Fruit fly (Drosophila melanogaster) whole organism, embryonic: ENCODE measurements around the gene CG15914.
A peak's percentile ranks its signal among the peaks of the same experiment; 100 is the strongest.

Source experiments
- B-H1 ChIP-seq: fragments of 200-800 bp; sonication (Bioruptor generic); IDR thresholded peaks from 3 replicates; pipeline ENCODE4 v1.3.6; 2022; ENCODE audit warnings: missing biosample characterization, missing genetic modification characterization
- CG11093 ChIP-seq: fragments of 200-800 bp; sonication (Bioruptor generic); IDR thresholded peaks from 3 replicates; pipeline ENCODE4 v1.3.6; 2022; ENCODE audit warnings: missing biosample characterization, missing genetic modification characterization
- CG12155 ChIP-seq: fragments of 200-800 bp; sonication (Bioruptor generic); optimal IDR thresholded peaks from 3 replicates; lab custom pipeline; 2016; ENCODE audit warnings: missing biosample characterization, missing genetic modification characterization
- CG12219 ChIP-seq: fragments of 200-800 bp; sonication (Bioruptor generic); optimal IDR thresholded peaks from 3 replicates; lab custom pipeline; 2018; ENCODE audit warnings: missing biosample characterization, mild to moderate bottlenecking, missing genetic modification characterization
- CG13894 ChIP-seq: fragments of 200-800 bp; sonication (Bioruptor generic); optimal IDR thresholded peaks from 3 replicates; lab custom pipeline; 2018; ENCODE audit warnings: missing biosample characterization, mild to moderate bottlenecking, missing genetic modification characterization, moderate library complexity
- CG1529 ChIP-seq: fragments of 200-800 bp; sonication (Bioruptor generic); optimal IDR thresholded peaks from 3 replicates; lab custom pipeline; 2018; ENCODE audit warnings: missing biosample characterization, missing genetic modification characterization
- CG1603 ChIP-seq: fragments of 200-800 bp; sonication (Bioruptor generic); optimal IDR thresholded peaks from 2 replicates; lab custom pipeline; 2019; ENCODE audit warnings: missing biosample characterization, mild to moderate bottlenecking, missing genetic modification characterization, moderate library complexity
- CG16813 ChIP-seq: fragments of 200-800 bp; sonication (Bioruptor generic); IDR thresholded peaks from 3 replicates; pipeline ENCODE4 v1.3.6; 2022; ENCODE audit warnings: missing biosample characterization, missing genetic modification characterization; ENCODE audit not compliant: partially characterized antibody
- CG18619 ChIP-seq: fragments of 200-800 bp; sonication (Bioruptor generic); optimal IDR thresholded peaks from 3 replicates; lab custom pipeline; 2017; ENCODE audit warnings: missing biosample characterization, mild to moderate bottlenecking, missing genetic modification characterization
- CG33557 ChIP-seq: fragments of 200-800 bp; sonication (Bioruptor generic); optimal IDR thresholded peaks from 2 replicates; lab custom pipeline; 2019; ENCODE audit warnings: missing biosample characterization, mild to moderate bottlenecking, missing genetic modification characterization, moderate library complexity
- CG4328 ChIP-seq: fragments of 200-800 bp; sonication (Bioruptor generic); optimal IDR thresholded peaks from 3 replicates; lab custom pipeline; 2017; ENCODE audit warnings: missing biosample characterization, missing genetic modification reagents, missing genetic modification characterization
- CG4617 ChIP-seq: fragments of 200-800 bp; sonication (Bioruptor generic); optimal IDR thresholded peaks from 3 replicates; lab custom pipeline; 2016; ENCODE audit warnings: missing biosample characterization, missing genetic modification characterization, borderline replicate concordance
- CG6272 ChIP-seq: fragments of 200-800 bp; sonication (Bioruptor generic); IDR thresholded peaks from 2 replicates; pipeline ENCODE4 v1.3.6; 2022; ENCODE audit warnings: missing biosample characterization, missing genetic modification characterization
- CG7271 ChIP-seq: fragments of 200-800 bp; sonication (Bioruptor generic); optimal IDR thresholded peaks from 2 replicates; lab custom pipeline; 2018; ENCODE audit warnings: missing biosample characterization, mild to moderate bottlenecking, missing genetic modification characterization, moderate library complexity
- CG8290 ChIP-seq, 3 experiments: fragments of 200-800 bp; sonication (Bioruptor generic); optimal IDR thresholded peaks; 2 replicates each; lab custom pipeline; 2016 to 2019; ENCODE audit warnings: missing biosample characterization in 3 of 3, missing genetic modification characterization in 3 of 3, mild to moderate bottlenecking in 2 of 3, moderate library complexity in 1 of 3
- CG9727 ChIP-seq: fragments of 200-800 bp; sonication (Bioruptor generic); optimal IDR thresholded peaks from 3 replicates; lab custom pipeline; 2017; ENCODE audit warnings: missing biosample characterization, mild to moderate bottlenecking, missing genetic modification characterization
- D19A ChIP-seq: fragments of 200-800 bp; optimal IDR thresholded peaks from 3 replicates; lab custom pipeline; 2019; ENCODE audit warnings: missing biosample characterization, mild to moderate bottlenecking, missing genetic modification characterization, moderate library complexity
- D19B ChIP-seq: fragments of 200-800 bp; sonication (Bioruptor generic); optimal IDR thresholded peaks from 2 replicates; lab custom pipeline; 2017; ENCODE audit warnings: missing biosample characterization, mild to moderate bottlenecking, missing genetic modification characterization
- Hr51 ChIP-seq, 2 experiments: fragments of 200-800 bp; sonication (Bioruptor generic); optimal IDR thresholded peaks; 2 replicates in 1 of 2; 3 replicates in 1 of 2; lab custom pipeline; 2016 to 2018; ENCODE audit warnings: missing biosample characterization in 2 of 2, missing genetic modification characterization in 2 of 2, mild to moderate bottlenecking in 1 of 2, moderate library complexity in 1 of 2
- Hsf ChIP-seq: fragments of 200-800 bp; sonication (Bioruptor generic); optimal IDR thresholded peaks from 3 replicates; lab custom pipeline; 2016; ENCODE audit warnings: missing biosample characterization, missing genetic modification characterization
- Jarid2 ChIP-seq: fragments of 200-800 bp; sonication (Bioruptor generic); optimal IDR thresholded peaks from 3 replicates; lab custom pipeline; 2017; ENCODE audit warnings: mild to moderate bottlenecking, missing biosample characterization, missing genetic modification reagents, missing genetic modification characterization
- Kr ChIP-seq: fragments of 200-800 bp; sonication (Bioruptor generic); optimal IDR thresholded peaks from 2 replicates; lab custom pipeline; 2017; ENCODE audit warnings: missing biosample characterization, mild to moderate bottlenecking, missing genetic modification characterization
- MESR4 ChIP-seq: fragments of 200-800 bp; sonication (Bioruptor generic); optimal IDR thresholded peaks from 2 replicates; lab custom pipeline; 2018; ENCODE audit warnings: missing biosample characterization, mild to moderate bottlenecking, missing genetic modification characterization, moderate library complexity
- Med ChIP-seq: fragments of 200-800 bp; sonication (Bioruptor generic); peaks from one replicate; lab custom pipeline; 2016; ENCODE audit warnings: missing biosample characterization, missing genetic modification characterization, mild to moderate bottlenecking, inconsistent platforms, moderate library complexity
- Meics ChIP-seq: fragments of 200-800 bp; sonication (Bioruptor generic); optimal IDR thresholded peaks from 2 replicates; lab custom pipeline; 2017; ENCODE audit warnings: missing biosample characterization, mild to moderate bottlenecking, missing genetic modification characterization
- Nf-YA ChIP-seq: fragments of 200-800 bp; sonication (Bioruptor generic); IDR thresholded peaks from 2 replicates; pipeline ENCODE4 v1.3.6; 2022; ENCODE audit warnings: missing biosample characterization, missing genetic modification characterization
- Ptx1 ChIP-seq: fragments of 200-800 bp; sonication (Bioruptor generic); IDR thresholded peaks from 2 replicates; pipeline ENCODE4 v1.3.6; 2022; ENCODE audit warnings: missing biosample characterization, missing genetic modification characterization
- Six4 ChIP-seq: fragments of 200-800 bp; sonication (Bioruptor generic); optimal IDR thresholded peaks from 2 replicates; lab custom pipeline; 2016; ENCODE audit warnings: missing biosample characterization, missing genetic modification characterization
- Stat92E ChIP-seq, 3 experiments: fragments of >200 bp in 2 of 3; fragments of 200-800 bp in 1 of 3; sonication (Bioruptor generic) in 1 of 3; optimal IDR thresholded peaks; 2 replicates each; lab custom pipeline; 2017 to 2019; ENCODE audit warnings: missing biosample characterization in 3 of 3, missing genetic modification characterization in 3 of 3, mild to moderate bottlenecking in 1 of 3, moderate library complexity in 1 of 3
- abd-A ChIP-seq: fragments of 200-800 bp; sonication (Bioruptor generic); optimal IDR thresholded peaks from 3 replicates; lab custom pipeline; 2019; ENCODE audit warnings: missing biosample characterization, mild to moderate bottlenecking, missing genetic modification characterization, moderate library complexity
- az2 ChIP-seq: fragments of 200-800 bp; sonication (Bioruptor generic); optimal IDR thresholded peaks from 3 replicates; lab custom pipeline; 2016; ENCODE audit warnings: missing biosample characterization, missing genetic modification characterization
- crp ChIP-seq, 2 experiments: fragments of 200-800 bp; sonication (Bioruptor generic); optimal IDR thresholded peaks; 2 replicates in 1 of 2; 3 replicates in 1 of 2; lab custom pipeline; 2017; ENCODE audit warnings: missing biosample characterization in 2 of 2, missing genetic modification characterization in 2 of 2, mild to moderate bottlenecking in 1 of 2, moderate library complexity in 1 of 2
- dan ChIP-seq: fragments of 200-800 bp; sonication (Bioruptor generic); IDR thresholded peaks from 2 replicates; pipeline ENCODE4 v1.3.6; 2022; ENCODE audit warnings: missing biosample characterization, missing genetic modification characterization
- en ChIP-seq: fragments of 200-800 bp; sonication (Bioruptor generic); optimal IDR thresholded peaks from 2 replicates; lab custom pipeline; 2016; ENCODE audit warnings: missing biosample characterization, missing genetic modification characterization
- eve ChIP-seq, 2 experiments: fragments of >200 bp; optimal IDR thresholded peaks; 2 replicates each; lab custom pipeline; 2017; ENCODE audit warnings: missing biosample characterization in 2 of 2, missing genetic modification characterization in 2 of 2
- ftz-f1 ChIP-seq: fragments of 200-800 bp; sonication (Bioruptor generic); optimal IDR thresholded peaks from 2 replicates; lab custom pipeline; 2016; ENCODE audit warnings: missing biosample characterization, missing genetic modification characterization
- kni ChIP-seq: fragments of 200-800 bp; sonication (Bioruptor generic); optimal IDR thresholded peaks from 3 replicates; lab custom pipeline; 2017; ENCODE audit warnings: mild to moderate bottlenecking, missing biosample characterization, missing genetic modification reagents, missing genetic modification characterization
- lola ChIP-seq, 3 experiments: fragments of >200 bp in 2 of 3; fragments of 200-800 bp in 1 of 3; sonication (Bioruptor generic) in 1 of 3; optimal IDR thresholded peaks; 2 replicates each; lab custom pipeline; 2017 to 2019; ENCODE audit warnings: missing biosample characterization in 3 of 3, missing genetic modification characterization in 3 of 3, mild to moderate bottlenecking in 1 of 3, moderate library complexity in 1 of 3
- lov ChIP-seq, 2 experiments: fragments of 200-800 bp in 1 of 2; fragments of >200 bp in 1 of 2; sonication (Bioruptor generic) in 1 of 2; IDR thresholded peaks in 1 of 2; optimal IDR thresholded peaks in 1 of 2; 2 replicates in 1 of 2; 3 replicates in 1 of 2; pipeline versions ENCODE4 v1.3.6 to Lab custom; 2017 to 2022; ENCODE audit warnings: missing biosample characterization in 1 of 2, missing genetic modification characterization in 1 of 2
- pnt ChIP-seq: fragments of 200-800 bp; sonication (Bioruptor generic); optimal IDR thresholded peaks from 3 replicates; lab custom pipeline; 2016; ENCODE audit warnings: missing biosample characterization, missing genetic modification characterization
- ro ChIP-seq: fragments of 200-800 bp; sonication (Bioruptor generic); IDR thresholded peaks from 2 replicates; pipeline ENCODE4 v1.3.6; 2022; ENCODE audit warnings: missing biosample characterization, missing genetic modification characterization
- sug ChIP-seq: fragments of 200-800 bp; optimal IDR thresholded peaks from 2 replicates; lab custom pipeline; 2019; ENCODE audit warnings: missing biosample characterization, mild to moderate bottlenecking, missing genetic modification characterization, moderate library complexity
- trem ChIP-seq: fragments of 200-800 bp; optimal IDR thresholded peaks from 3 replicates; lab custom pipeline; 2019; ENCODE audit warnings: missing biosample characterization, mild to moderate bottlenecking, missing genetic modification characterization, moderate library complexity
- ttk ChIP-seq: fragments of 200-800 bp; sonication (Bioruptor generic); IDR thresholded peaks from 2 replicates; pipeline ENCODE4 v2.1.2; 2022; ENCODE audit warnings: missing biosample characterization, missing genetic modification characterization
- tup ChIP-seq: fragments of 200-800 bp; sonication (Bioruptor generic); optimal IDR thresholded peaks from 2 replicates; lab custom pipeline; 2016; ENCODE audit warnings: missing biosample characterization, mild to moderate bottlenecking, missing genetic modification characterization, moderate library complexity
- twi ChIP-seq: fragments of 200-800 bp; optimal IDR thresholded peaks from 2 replicates; lab custom pipeline; 2019; ENCODE audit warnings: missing biosample characterization, mild to moderate bottlenecking, missing genetic modification characterization, moderate library complexity
- zen ChIP-seq: fragments of 200-800 bp; sonication (Bioruptor generic); optimal IDR thresholded peaks from 3 replicates; lab custom pipeline; 2018; ENCODE audit warnings: missing biosample characterization, mild to moderate bottlenecking, missing genetic modification characterization, moderate library complexity

Gene CG15914

DNA sequence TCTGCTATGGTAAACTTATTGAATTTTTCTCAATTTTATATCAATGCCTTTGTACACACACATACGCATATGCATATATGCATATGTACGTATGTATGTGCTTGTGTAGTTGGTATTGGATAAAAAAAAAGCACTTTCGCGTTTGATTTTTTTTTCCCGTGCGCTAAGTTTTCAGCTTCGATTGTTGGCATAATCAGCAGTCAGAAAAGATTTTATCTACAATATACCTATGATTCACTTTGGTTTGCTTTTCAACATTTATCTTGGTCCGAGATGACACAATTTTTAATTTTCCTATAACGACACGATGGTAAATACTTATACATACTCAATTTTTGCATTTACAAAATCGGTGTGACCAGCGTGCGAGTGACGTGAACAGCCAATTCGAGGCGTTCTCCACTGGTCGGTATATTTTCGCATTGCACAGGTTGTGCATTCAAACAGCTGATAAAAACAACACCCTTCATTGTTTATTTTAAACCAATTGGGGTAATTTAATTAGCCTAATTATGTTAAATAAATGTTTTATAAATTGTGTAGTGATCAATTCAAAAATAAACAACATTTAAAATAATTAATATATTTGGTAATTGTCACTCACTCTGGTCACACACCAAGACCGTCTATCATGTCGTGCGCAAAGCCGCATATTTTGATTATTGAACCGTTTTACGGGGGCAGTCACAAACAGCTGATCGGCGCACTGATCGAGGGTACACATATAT is at the start of gene CG15914, which contains the start of gene UBL3 (continued):
- TF ChIP-seq MESR4 (GFP tag; lab: Kevin White, UChicago) (peak; percentile 80), D19A (peak; percentile 25), CG13894 (no peak), CG8290 (GFP tag; optimal IDR thresholded peaks at IDR 0.05; lab: Kevin White, UChicago) (no peak), CG8290 (tag; optimal IDR thresholded peaks at IDR 0.05; lab: Kevin White, UChicago) (peak in 1 of 2 experiments; percentile 9), ftz-f1 (GFP tag; lab: Kevin White, UChicago) (no peak), Kr (GFP tag; lab: Kevin White, UChicago) (no peak), CG16813 (GFP tag; lab: Robert Waterston, UW) (0 out of 3 replicates have a peak, but pooled peaks have one; percentile 7), Med (GFP tag; lab: Kevin White, UChicago) (peak; percentile 57), ro (GFP tag; lab: Robert Waterston, UW) (no peak), en (no peak), az2 (GFP tag; lab: Kevin White, UChicago) (no peak), zen (tag; lab: Kevin White, UChicago) (peak; percentile 9), CG18619 (GFP tag; lab: Kevin White, UChicago) (no peak), ttk (no peak), CG9727 (GFP tag; lab: Kevin White, UChicago) (peak; percentile 39), eve (GFP tag; optimal IDR thresholded peaks at IDR 0.05; lab: Kevin White, UChicago) (no peak), Hsf (GFP tag; lab: Kevin White, UChicago) (no peak), CG4328 (GFP tag; lab: Kevin White, UChicago) (no peak), Stat92E (GFP tag; optimal IDR thresholded peaks at IDR 0.05; lab: Kevin White, UChicago) (peak in 1 of 3 experiments; percentile 13), CG1529 (GFP tag; lab: Kevin White, UChicago) (no peak), CG7271 (no peak), dan (no peak), lola (GFP tag; optimal IDR thresholded peaks at IDR 0.05; lab: Kevin White, UChicago) (peak in 1 of 3 experiments; percentile 4), CG12219 (GFP tag; lab: Kevin White, UChicago) (no peak), kni (GFP tag; lab: Kevin White, UChicago) (no peak), tup (GFP tag; lab: Kevin White, UChicago) (no peak), D19B (GFP tag; lab: Kevin White, UChicago) (no peak), crp (GFP tag; optimal IDR thresholded peaks at IDR 0.05; lab: Kevin White, UChicago) (peak; percentile 44 to 89), Hr51 (GFP tag; optimal IDR thresholded peaks at IDR 0.05; lab: Kevin White, UChicago) (no peak), Ptx1 (GFP tag; lab: Robert Waterston, UW) (no peak), sug (tag; lab: Kevin White, UChicago) (peak; percentile 30), CG33557 (GFP tag; lab: Kevin White, UChicago) (no peak), pnt (GFP tag; lab: Kevin White, UChicago) (no peak), lov (optimal IDR thresholded peaks at IDR 0.05; lab: Kevin White, UChicago) (no peak), lov (GFP tag; IDR thresholded peaks at IDR 0.05; lab: Robert Waterston, UW) (no peak), CG1603 (peak; percentile 80), Jarid2 (GFP tag; lab: Kevin White, UChicago) (no peak), CG6272 (no peak), trem (tag; lab: Kevin White, UChicago) (peak; percentile 80), Meics (GFP tag; lab: Kevin White, UChicago) (no peak), twi (tag; lab: Kevin White, UChicago) (peak; percentile 14), abd-A (tag; lab: Kevin White, UChicago) (no peak), CG4617 (GFP tag; lab: Kevin White, UChicago) (peak; percentile 25), Six4 (GFP tag; lab: Kevin White, UChicago) (no peak), CG12155 (GFP tag; lab: Kevin White, UChicago) (no peak), CG11093 (GFP tag; lab: Robert Waterston, UW) (no peak), B-H1 (GFP tag; lab: Robert Waterston, UW) (no peak), Nf-YA (no peak)
